Fruit fly (Drosophila melanogaster): ENCODE measurements around the gene CG4069.

The CG4069 gene

dm6 chr3L:12503865-12504650 is 33.1 kb downstream of the CG4069 start, which contains the start of the genes CG10646 and vih (continued):
- TF ChIP-seq C15 (GFP tag; IDR thresholded peaks at IDR 0.05) = no peak
- no peak for TF ChIP-seq sna (GFP tag; IDR thresholded peaks at IDR 0.05; ENCODE audit: partially characterized antibody)
- no peak for TF ChIP-seq CG43689 (GFP tag; IDR thresholded peaks at IDR 0.05)
- TF ChIP-seq HLH3B (GFP tag; IDR thresholded peaks at IDR 0.05) = 0 out of 2 replicates have a peak, but pooled peaks have one; percentile 23
- no peak for TF ChIP-seq disco-r (GFP tag; optimal IDR thresholded peaks at IDR 0.05)
- TF ChIP-seq CG7987 (GFP tag; optimal IDR thresholded peaks at IDR 0.05) = no peak
- TF ChIP-seq dmrt99B (tag; optimal IDR thresholded peaks at IDR 0.05) = peak; percentile 14
- TF ChIP-seq CG16863 (GFP tag; optimal IDR thresholded peaks at IDR 0.05) = no peak
- peak; percentile 45 for TF ChIP-seq sug (tag; optimal IDR thresholded peaks at IDR 0.05)
- TF ChIP-seq CG2678 (tag; optimal IDR thresholded peaks at IDR 0.05) = peak; percentile 57
- TF ChIP-seq CG8924 (tag; optimal IDR thresholded peaks at IDR 0.05) = peak; percentile 63
- no peak for TF ChIP-seq CG1529 (GFP tag; optimal IDR thresholded peaks at IDR 0.05)
- TF ChIP-seq CG9876 (GFP tag; optimal IDR thresholded peaks at IDR 0.05) = no peak
- TF ChIP-seq CG2875 (GFP tag; optimal IDR thresholded peaks at IDR 0.05) = no peak
- TF ChIP-seq crol (GFP tag; IDR thresholded peaks at IDR 0.05) = no peak
- no peak for TF ChIP-seq lmd (GFP tag; IDR thresholded peaks at IDR 0.05)
- no peak for TF ChIP-seq CG4730 (GFP tag; IDR thresholded peaks at IDR 0.05)
- TF ChIP-seq CG4360 (GFP tag; IDR thresholded peaks at IDR 0.05) = no peak
- 0 out of 2 replicates have a peak, but pooled peaks have one; percentile 46 for TF ChIP-seq CG9932 (GFP tag; IDR thresholded peaks at IDR 0.05)
- no peak for TF ChIP-seq Dip2 (GFP tag; IDR thresholded peaks at IDR 0.05)
- TF ChIP-seq gro (GFP tag; optimal IDR thresholded peaks at IDR 0.05) = no peak
- TF ChIP-seq CG42726 (GFP tag; IDR thresholded peaks at IDR 0.05; ENCODE audit: partially characterized antibody) = no peak
- TF ChIP-seq zfh2 (GFP tag; optimal IDR thresholded peaks at IDR 0.05) = peak; percentile 22
- peak; percentile 23 for TF ChIP-seq gcm (GFP tag; optimal IDR thresholded peaks at IDR 0.05)
- no peak for TF ChIP-seq Usf (GFP tag; optimal IDR thresholded peaks at IDR 0.05)
- TF ChIP-seq CG4404 (GFP tag; IDR thresholded peaks at IDR 0.05) = no peak
- TF ChIP-seq her (GFP tag; optimal IDR thresholded peaks at IDR 0.05) = no peak
- TF ChIP-seq ken (GFP tag; IDR thresholded peaks at IDR 0.05) = no peak; the same call in 2 of the 3 replicates
- TF ChIP-seq sim (GFP tag; IDR thresholded peaks at IDR 0.05) = no peak
- no peak for TF ChIP-seq CG3163 (GFP tag; optimal IDR thresholded peaks at IDR 0.05)
- TF ChIP-seq CG7839 (tag; optimal IDR thresholded peaks at IDR 0.05) = peak; percentile 53
- TF ChIP-seq Fer3 (tag; optimal IDR thresholded peaks at IDR 0.05) = peak; percentile 27
- TF ChIP-seq CG10267 (tag; optimal IDR thresholded peaks at IDR 0.05) = peak; percentile 91
- peak; percentile 43 for TF ChIP-seq zen (tag; optimal IDR thresholded peaks at IDR 0.05)
- TF ChIP-seq CG13123 (GFP tag; optimal IDR thresholded peaks at IDR 0.05) = no peak
- TF ChIP-seq YL-1 (GFP tag; optimal IDR thresholded peaks at IDR 0.05) = peak; percentile 88
- no peak for TF ChIP-seq kni (GFP tag; optimal IDR thresholded peaks at IDR 0.05)
- TF ChIP-seq CG3995 (GFP tag; optimal IDR thresholded peaks at IDR 0.05) = no peak
- no peak for TF ChIP-seq hkb (optimal IDR thresholded peaks at IDR 0.05)
- TF ChIP-seq hkb (GFP tag; IDR thresholded peaks at IDR 0.05) = no peak
- peak; percentile 7 for TF ChIP-seq CG12942 (GFP tag; optimal IDR thresholded peaks at IDR 0.05)
- TF ChIP-seq kah (GFP tag; optimal IDR thresholded peaks at IDR 0.05) = no peak
- peak in 1 of 2 experiments; percentile 9 for TF ChIP-seq chif (GFP tag; optimal IDR thresholded peaks at IDR 0.05)
- peak; percentile 29 for TF ChIP-seq Camta (GFP tag; optimal IDR thresholded peaks at IDR 0.05)
- peak; percentile 21 for TF ChIP-seq CG15601 (tag; optimal IDR thresholded peaks at IDR 0.05)
- peak; percentile 88 for TF ChIP-seq stwl (tag; optimal IDR thresholded peaks at IDR 0.05)
- TF ChIP-seq ac (GFP tag; optimal IDR thresholded peaks at IDR 0.05) = no peak
- TF ChIP-seq CG31224 (GFP tag; IDR thresholded peaks at IDR 0.05) = no peak
- peak; percentile 21 for TF ChIP-seq CG18619 (GFP tag; optimal IDR thresholded peaks at IDR 0.05)
- no peak for TF ChIP-seq Doc2 (GFP tag; IDR thresholded peaks at IDR 0.05)
